Worm (Caenorhabditis elegans) whole organism, mixed stage, embryonic: ENCODE results near the gene F02C9.2.

Experiments used
- blmp-1 ChIP-seq: fragments of 150-350 bp; optimal IDR thresholded peaks from 2 replicates; lab custom pipeline; 2014; ENCODE audit warnings: missing biosample characterization, missing genetic modification characterization
- elt-3 ChIP-seq: fragments of 150-350 bp; optimal IDR thresholded peaks from 2 replicates; lab custom pipeline; 2014; ENCODE audit warnings: missing biosample characterization, missing genetic modification characterization
- mls-2 ChIP-seq: sonication (generic microtip); optimal IDR thresholded peaks from 2 replicates; lab custom pipeline; 2016; ENCODE audit warnings: mild to moderate bottlenecking, missing genetic modification characterization, moderate library complexity, missing compliant biosample characterization
- nhr-76 ChIP-seq: sonication (generic microtip); optimal IDR thresholded peaks from 2 replicates; lab custom pipeline; 2017; ENCODE audit warnings: missing biosample characterization, missing genetic modification characterization
- snpc-4 ChIP-seq: fragments of 150-350 bp; optimal IDR thresholded peaks from 2 replicates; lab custom pipeline; 2014; ENCODE audit warnings: missing biosample characterization, missing genetic modification characterization

ce11 chrV:3156786-3157185 lies 23.3 kb downstream of the F02C9.2 start, which contains the start of gene exh-1:
- TF ChIP-seq nhr-76 (tag; lab: Kevin White, UChicago) = no peak
- no peak for TF ChIP-seq mls-2 (tag; lab: Kevin White, UChicago)
- no peak for TF ChIP-seq blmp-1 (tag; lab: Kevin White, UChicago)
- TF ChIP-seq snpc-4 = no peak
- no peak for TF ChIP-seq elt-3 (tag; lab: Kevin White, UChicago)
